Worm (Caenorhabditis elegans) whole organism, L2 larva: ENCODE results near the gene dmsr-16.

ENCODE experiments used
- aly-2 ChIP-seq: fragments of 150-350 bp; optimal IDR thresholded peaks from 2 replicates; lab custom pipeline; 2014; ENCODE audit warnings: missing biosample characterization, missing genetic modification characterization
- ama-1 ChIP-seq: fragments of 150-350 bp; optimal IDR thresholded peaks from 2 replicates; lab custom pipeline; 2018; ENCODE audit warnings: inconsistent platforms
- lin-13 ChIP-seq: fragments of 150-350 bp; optimal IDR thresholded peaks from 2 replicates; lab custom pipeline; 2014; ENCODE audit warnings: missing biosample characterization, missing genetic modification reagents, missing genetic modification characterization
- nhr-12 ChIP-seq: fragments of 150-350 bp; optimal IDR thresholded peaks from 2 replicates; lab custom pipeline; 2014; ENCODE audit warnings: missing biosample characterization, missing genetic modification characterization
- nhr-6 ChIP-seq: fragments of 150-350 bp; optimal IDR thresholded peaks from 2 replicates; lab custom pipeline; 2014; ENCODE audit warnings: missing biosample characterization, missing genetic modification characterization

DNA sequence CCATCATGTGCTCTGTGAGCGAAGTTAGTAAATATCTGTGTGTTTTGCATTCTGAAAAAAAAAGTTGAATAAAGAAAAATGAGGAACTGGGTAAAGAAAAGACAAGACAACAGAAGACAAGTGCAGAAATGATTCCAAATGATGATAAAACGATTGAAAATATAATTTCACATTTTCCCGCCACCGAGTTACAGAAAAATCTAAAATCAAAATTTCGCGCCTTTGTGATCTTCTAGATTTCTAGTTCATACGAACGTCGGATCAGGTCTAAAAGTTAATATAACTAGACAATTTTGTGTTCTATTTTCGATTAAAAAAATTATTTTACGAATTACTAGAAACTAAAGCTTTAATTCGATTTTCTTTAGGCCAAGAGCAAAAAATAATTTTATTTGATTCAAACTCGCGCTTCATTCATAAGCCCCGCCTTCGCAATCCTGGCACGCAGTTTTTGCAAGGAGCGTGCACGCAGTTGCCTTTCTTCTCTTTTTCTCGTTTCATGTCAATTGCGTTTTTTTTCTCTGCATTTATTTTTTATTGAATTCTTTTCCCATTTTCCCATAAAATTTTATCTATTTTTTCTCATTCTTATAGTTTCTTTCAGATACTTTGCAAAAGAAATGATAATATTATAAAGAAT is 23.9 kb downstream of the dmsr-16 start, which contains the start of the genes spn-4 and spe-39:
- no peak for TF ChIP-seq ama-1 (lab: Kevin White, UChicago)
- peak; percentile 64 for TF ChIP-seq lin-13 (GFP tag; lab: Kevin White, UChicago)
- TF ChIP-seq nhr-12 = no peak
- no peak for TF ChIP-seq aly-2 (tag; lab: Kevin White, UChicago)
- TF ChIP-seq nhr-6 (tag; lab: Kevin White, UChicago) = no peak
